Worm (Caenorhabditis elegans): ENCODE results near the gene dpy-22.

The dpy-22 gene

ce11 chrX:9862916-9863624, 41.0 kb upstream of the dpy-22 start, which contains the start of the genes gst-36 and R07B1.5:
Gene gst-36 (minus strand): TSS chrX:9862960.
Gene R07B1.5 (plus strand): TSS chrX:9863580.
- TF ChIP-seq nhr-41 (GFP tag; IDR thresholded peaks at IDR 0.05), result no peak
- TF ChIP-seq daf-16 (GFP tag; optimal IDR thresholded peaks at IDR 0.05), result no peak
- peak; percentile 80 for TF ChIP-seq daf-16 (tag; optimal IDR thresholded peaks at IDR 0.05)
- TF ChIP-seq fkh-10 (GFP tag; optimal IDR thresholded peaks at IDR 0.05), result no peak
- TF ChIP-seq dve-1 (tag; optimal IDR thresholded peaks at IDR 0.05; ENCODE audit: insufficient read depth), result peak; percentile 33
- no peak for TF ChIP-seq madf-5 (GFP tag; IDR thresholded peaks at IDR 0.05)
- no peak for TF ChIP-seq nhr-10 (tag; optimal IDR thresholded peaks at IDR 0.05)
- TF ChIP-seq nhr-111 (GFP tag; optimal IDR thresholded peaks at IDR 0.05), result no peak
- no peak for TF ChIP-seq gei-8 (GFP tag; optimal IDR thresholded peaks at IDR 0.05)
- no peak for TF ChIP-seq F37D6.2 (tag; optimal IDR thresholded peaks at IDR 0.05)
- peak; percentile 7 for TF ChIP-seq pqm-1 (tag; optimal IDR thresholded peaks at IDR 0.05)
- no peak for TF ChIP-seq Y48G9A.11 (GFP tag; IDR thresholded peaks at IDR 0.05)
- no peak for TF ChIP-seq dmd-9 (GFP tag; IDR thresholded peaks at IDR 0.05)
- no peak for TF ChIP-seq rbr-2 (tag; optimal IDR thresholded peaks at IDR 0.05)
- peak; percentile 15; the same call in 1 of the 2 replicates for TF ChIP-seq dmd-6 (GFP tag; IDR thresholded peaks at IDR 0.05)
- TF ChIP-seq F10B5.3 (tag; optimal IDR thresholded peaks at IDR 0.05), result no peak
- no peak for TF ChIP-seq arid-1 (GFP tag; conservative IDR thresholded peaks at IDR 0.05)
- TF ChIP-seq daf-12 (tag; optimal IDR thresholded peaks at IDR 0.05), result no peak
- TF ChIP-seq ZK337.2 (GFP tag; IDR thresholded peaks at IDR 0.05), result no peak
- TF ChIP-seq nhr-77 (tag; optimal IDR thresholded peaks at IDR 0.05), result no peak
- TF ChIP-seq lin-1 (GFP tag; IDR thresholded peaks at IDR 0.05), result no peak
- peak; percentile 45 for TF ChIP-seq hlh-11 (tag; optimal IDR thresholded peaks at IDR 0.05)
- TF ChIP-seq F44E2.7 (GFP tag; IDR thresholded peaks at IDR 0.05), result no peak
- no peak for TF ChIP-seq mdt-29 (GFP tag; IDR thresholded peaks at IDR 0.05)
- no peak for TF ChIP-seq snpc-4 (tag; optimal IDR thresholded peaks at IDR 0.05)
- TF ChIP-seq php-3 (GFP tag; IDR thresholded peaks at IDR 0.05), result peak; percentile 29; the same call in 1 of the 2 replicates
- TF ChIP-seq hmg-1.1 (GFP tag; IDR thresholded peaks at IDR 0.05), result no peak
- no peak for TF ChIP-seq unc-62 (GFP tag; optimal IDR thresholded peaks at IDR 0.05 in 1 of 2)
- TF ChIP-seq unc-62 (tag; optimal IDR thresholded peaks at IDR 0.05), result no peak
- no peak for TF ChIP-seq zfp-2 (tag; optimal IDR thresholded peaks at IDR 0.05)
- TF ChIP-seq mxl-2 (GFP tag; conservative IDR thresholded peaks at IDR 0.05), result 0 out of 2 replicates have a peak, but pooled peaks have one; percentile 5
- TF ChIP-seq dmd-8 (GFP tag; IDR thresholded peaks at IDR 0.05), result no peak
- TF ChIP-seq nhr-6 (tag; optimal IDR thresholded peaks at IDR 0.05), result no peak
- no peak for TF ChIP-seq nhr-25 (tag; optimal IDR thresholded peaks at IDR 0.05; ENCODE audit: borderline replicate concordance, insufficient read depth)
- peak; percentile 52 for TF ChIP-seq nhr-28 (tag; optimal IDR thresholded peaks at IDR 0.05)
- TF ChIP-seq hlh-30 (tag; optimal IDR thresholded peaks at IDR 0.05; ENCODE audit: insufficient read depth), result peak; percentile 3
- TF ChIP-seq lin-15B (tag; optimal IDR thresholded peaks at IDR 0.05), result no peak

ce11 chrX:9858069-9858468, 36.0 kb upstream of the dpy-22 start, which contains the start of gene scav-5:
Gene scav-5 (plus strand): TSS chrX:9858365.
- no peak for TF ChIP-seq aly-2 (tag; optimal IDR thresholded peaks at IDR 0.05)
- peak; percentile 8 for TF ChIP-seq nhr-6 (tag; optimal IDR thresholded peaks at IDR 0.05)
- TF ChIP-seq ZK337.2 (GFP tag; IDR thresholded peaks at IDR 0.05), result no peak
- peak; percentile 92 for TF ChIP-seq nhr-28 (tag; optimal IDR thresholded peaks at IDR 0.05)
- peak; percentile 71 for TF ChIP-seq php-3 (GFP tag; IDR thresholded peaks at IDR 0.05)
- TF ChIP-seq daf-16 (GFP tag; optimal IDR thresholded peaks at IDR 0.05), result no peak
- TF ChIP-seq daf-16 (tag; optimal IDR thresholded peaks at IDR 0.05), result peak; percentile 74
- TF ChIP-seq nhr-77 (tag; optimal IDR thresholded peaks at IDR 0.05), result peak; percentile 17
- TF ChIP-seq vab-7 (GFP tag; IDR thresholded peaks at IDR 0.05), result no peak
- TF ChIP-seq hlh-11 (tag; optimal IDR thresholded peaks at IDR 0.05), result peak; percentile 67
- peak; percentile 74; the same call in 1 of the 2 replicates for TF ChIP-seq tra-1 (GFP tag; IDR thresholded peaks at IDR 0.05)
- peak; percentile 76 for TF ChIP-seq dmd-6 (GFP tag; IDR thresholded peaks at IDR 0.05)
- peak; percentile 91 for TF ChIP-seq pqm-1 (tag; optimal IDR thresholded peaks at IDR 0.05)
- TF ChIP-seq dve-1 (tag; optimal IDR thresholded peaks at IDR 0.05; ENCODE audit: insufficient read depth), result peak; percentile 83
- TF ChIP-seq hlh-30 (tag; optimal IDR thresholded peaks at IDR 0.05; ENCODE audit: insufficient read depth), result peak; percentile 2
- TF ChIP-seq nhr-25 (tag; optimal IDR thresholded peaks at IDR 0.05; ENCODE audit: borderline replicate concordance, insufficient read depth), result no peak

Data from whole organism, L4 larva.